Worm (Caenorhabditis elegans) whole organism, L4 larva: ENCODE data around the gene zipt-15.

Source experiments
- F10B5.3 ChIP-seq: sonication (generic microtip); optimal IDR thresholded peaks from 2 replicates; lab custom pipeline; 2016; ENCODE audit warnings: mild to moderate bottlenecking, missing genetic modification characterization, missing compliant biosample characterization
- F37D6.2 ChIP-seq: sonication (generic microtip); optimal IDR thresholded peaks from 2 replicates; lab custom pipeline; 2016; ENCODE audit warnings: mild to moderate bottlenecking, missing genetic modification characterization, missing compliant biosample characterization
- R02D3.7 ChIP-seq: fragments of 150-350 bp; sonication (generic microtip); optimal IDR thresholded peaks from 3 replicates; lab custom pipeline; 2014; ENCODE audit warnings: missing biosample characterization, missing genetic modification characterization
- Y5F2A.4 ChIP-seq: fragments of 200-800 bp; sonication (Bioruptor generic); optimal IDR thresholded peaks from 2 replicates; lab custom pipeline; 2018; ENCODE audit warnings: mild to moderate bottlenecking, missing genetic modification characterization, missing compliant biosample characterization
- aha-1 ChIP-seq: fragments of 150-350 bp; peaks from one replicate; lab custom pipeline; 2014; ENCODE audit warnings: missing biosample characterization, missing genetic modification characterization
- aly-2 ChIP-seq: sonication (generic microtip); optimal IDR thresholded peaks from 2 replicates; lab custom pipeline; 2018; ENCODE audit warnings: missing biosample characterization, missing genetic modification characterization
- ceh-28 ChIP-seq: fragments of 150-350 bp; optimal IDR thresholded peaks from 2 replicates; lab custom pipeline; 2014; ENCODE audit warnings: missing biosample characterization, missing genetic modification reagents, missing genetic modification characterization
- ceh-44 ChIP-seq: fragments of 200-800 bp; sonication (Bioruptor generic); IDR thresholded peaks from 2 replicates; pipeline ENCODE4 v1.3.6; 2022; ENCODE audit warnings: missing genetic modification reagents, missing genetic modification characterization, missing compliant biosample characterization
- ceh-82 ChIP-seq: sonication (generic microtip); optimal IDR thresholded peaks from 2 replicates; lab custom pipeline; 2017; ENCODE audit warnings: missing biosample characterization, missing genetic modification characterization
- cey-2 ChIP-seq: sonication (generic microtip); optimal IDR thresholded peaks from 3 replicates; lab custom pipeline; 2017; ENCODE audit warnings: missing genetic modification characterization, mild to moderate bottlenecking, missing compliant biosample characterization, antibody characterized with exemption, borderline replicate concordance; ENCODE audit not compliant: insufficient read depth
- dpl-1 ChIP-seq: fragments of 150-350 bp; optimal IDR thresholded peaks from 2 replicates; lab custom pipeline; 2014; ENCODE audit warnings: missing biosample characterization, missing genetic modification reagents, missing genetic modification characterization
- egl-43 ChIP-seq: fragments of 200-800 bp; sonication (Bioruptor generic); IDR thresholded peaks from 2 replicates; pipeline ENCODE4 v1.3.6; 2022; ENCODE audit warnings: missing genetic modification reagents, missing genetic modification characterization, missing compliant biosample characterization
- hmg-1.1 ChIP-seq: fragments of 200-800 bp; sonication (Bioruptor generic); IDR thresholded peaks from 2 replicates; pipeline ENCODE4 v1.3.6; 2022; ENCODE audit warnings: missing genetic modification reagents, missing genetic modification characterization, missing compliant biosample characterization
- lin-13 ChIP-seq: fragments of 150-350 bp; optimal IDR thresholded peaks from 2 replicates; lab custom pipeline; 2014; ENCODE audit warnings: missing biosample characterization, missing genetic modification reagents, missing genetic modification characterization
- lin-29 ChIP-seq: fragments of 200-800 bp; sonication (Bioruptor generic); IDR thresholded peaks from 2 replicates; pipeline ENCODE4 v1.3.6; 2022; ENCODE audit warnings: missing genetic modification reagents, missing genetic modification characterization, missing compliant biosample characterization
- mdt-29 ChIP-seq: fragments of 200-800 bp; sonication (Bioruptor generic); IDR thresholded peaks from 2 replicates; pipeline ENCODE4 v1.3.6; 2022; ENCODE audit warnings: missing genetic modification reagents, missing genetic modification characterization, missing compliant biosample characterization
- mep-1 ChIP-seq: fragments of 150-350 bp; sonication (generic microtip); optimal IDR thresholded peaks from 3 replicates; lab custom pipeline; 2014; ENCODE audit warnings: missing biosample characterization, missing genetic modification characterization
- nhr-28 ChIP-seq: fragments of 150-350 bp; optimal IDR thresholded peaks from 2 replicates; lab custom pipeline; 2014; ENCODE audit warnings: missing biosample characterization, missing genetic modification characterization
- nhr-6 ChIP-seq: fragments of 150-350 bp; optimal IDR thresholded peaks from 2 replicates; lab custom pipeline; 2014; ENCODE audit warnings: missing biosample characterization, missing genetic modification characterization
- nhr-76 ChIP-seq: fragments of 150-350 bp; optimal IDR thresholded peaks from 2 replicates; lab custom pipeline; 2014; ENCODE audit warnings: missing biosample characterization, missing genetic modification characterization
- pha-4 ChIP-seq, 2 experiments: fragments of 150-350 bp in 1 of 2; fragments of 200-800 bp in 1 of 2; sonication (Bioruptor generic) in 1 of 2; IDR thresholded peaks in 1 of 2; optimal IDR thresholded peaks in 1 of 2; 2 replicates each; pipeline versions ENCODE4 v1.3.6 to Lab custom; 2014 to 2022; ENCODE audit warnings: missing genetic modification characterization in 2 of 2, missing genetic modification reagents in 2 of 2, missing biosample characterization in 1 of 2, missing compliant biosample characterization in 1 of 2
- php-3 ChIP-seq: fragments of 200-800 bp; sonication (Bioruptor generic); IDR thresholded peaks from 2 replicates; pipeline ENCODE4 v1.3.6; 2022; ENCODE audit warnings: missing genetic modification reagents, missing genetic modification characterization, missing compliant biosample characterization
- pqm-1 ChIP-seq: sonication (generic microtip); optimal IDR thresholded peaks from 2 replicates; lab custom pipeline; 2017; ENCODE audit warnings: missing biosample characterization, missing genetic modification characterization
- rbr-2 ChIP-seq: sonication (generic microtip); optimal IDR thresholded peaks from 2 replicates; lab custom pipeline; 2016; ENCODE audit warnings: missing genotype, missing genetic modification characterization, missing compliant biosample characterization
- saeg-2 ChIP-seq: fragments of 200-800 bp; sonication (Bioruptor generic); IDR thresholded peaks from 2 replicates; pipeline ENCODE4 v1.3.6; 2022; ENCODE audit warnings: missing genetic modification reagents, missing genetic modification characterization, missing compliant biosample characterization
- sdz-12 ChIP-seq: fragments of 200-800 bp; sonication (Bioruptor generic); optimal IDR thresholded peaks from 2 replicates; lab custom pipeline; 2018; ENCODE audit warnings: mild to moderate bottlenecking, missing genetic modification characterization, missing compliant biosample characterization
- set-16 ChIP-seq: fragments of 200-800 bp; sonication (Bioruptor generic); IDR thresholded peaks from 2 replicates; pipeline ENCODE4 v1.3.6; 2022; ENCODE audit warnings: missing genetic modification reagents, missing genetic modification characterization, missing compliant biosample characterization
- snpc-1.2 ChIP-seq: fragments of 200-800 bp; sonication (Bioruptor generic); IDR thresholded peaks from 2 replicates; pipeline ENCODE4 v1.3.6; 2022; ENCODE audit warnings: missing genetic modification reagents, missing genetic modification characterization, missing compliant biosample characterization
- spr-1 ChIP-seq: sonication (generic microtip); optimal IDR thresholded peaks from 2 replicates; lab custom pipeline; 2016; ENCODE audit warnings: mild to moderate bottlenecking, missing genetic modification characterization, missing compliant biosample characterization
- unc-62 ChIP-seq, 3 experiments: fragments of 150-350 bp in 1 of 3; sonication (generic microtip); optimal IDR thresholded peaks in 2 of 3; peaks in 1 of 3; 1 replicate in 1 of 3; 2 replicates in 2 of 3; lab custom pipeline; 2014 to 2017; ENCODE audit warnings: missing biosample characterization in 3 of 3, missing genetic modification characterization in 3 of 3, missing genetic modification reagents in 3 of 3, missing genotype in 1 of 3
- zag-1 ChIP-seq: fragments of 150-350 bp; optimal IDR thresholded peaks from 2 replicates; lab custom pipeline; 2014; ENCODE audit warnings: missing biosample characterization, missing genetic modification characterization
- zfp-2 ChIP-seq: sonication (generic microtip); optimal IDR thresholded peaks from 2 replicates; lab custom pipeline; 2016; ENCODE audit warnings: mild to moderate bottlenecking, missing genetic modification characterization, missing compliant biosample characterization

zipt-15 gene

ce11 chrIV:854357-855269, 29.9 kb upstream of the zipt-15 start, which contains the start of the genes lem-4 and Y55F3BR.11 (continued):
- TF ChIP-seq pha-4 (GFP tag; IDR thresholded peaks at IDR 0.05; lab: Robert Waterston, UW): no peak
- no peak for TF ChIP-seq pha-4 (tag; optimal IDR thresholded peaks at IDR 0.05; lab: Kevin White, UChicago)
- TF ChIP-seq pqm-1 (tag; lab: Kevin White, UChicago): peak; percentile 30

- TF ChIP-seq ceh-28 (tag; lab: Kevin White, UChicago): peak; percentile 98
- TF ChIP-seq, all 104 proteins: peak for 1; not testable (repeated sequence) for 103
Measured at ce11 chrIV:848956-849355, 24.2 kb upstream of the zipt-15 start.

ce11 chrIV:848207-848606, 23.5 kb upstream of the zipt-15 start:
- TF ChIP-seq nhr-28 (tag; lab: Kevin White, UChicago) (no peak), sdz-12 (no peak), zag-1 (no peak), ceh-44 (GFP tag; lab: Robert Waterston, UW) (no peak), snpc-1.2 (GFP tag; lab: Robert Waterston, UW) (no peak), cey-2 (tag; lab: Kevin White, UChicago) (no peak), ceh-28 (tag; lab: Kevin White, UChicago) (peak; percentile 64), saeg-2 (no peak), aly-2 (tag; lab: Kevin White, UChicago) (no peak), unc-62 (GFP tag; optimal IDR thresholded peaks at IDR 0.05 in 1 of 2; lab: Kevin White, UChicago) (peak in 1 of 2 experiments; percentile 33), unc-62 (tag; optimal IDR thresholded peaks at IDR 0.05; lab: Kevin White, UChicago) (no peak), aha-1 (tag; lab: Kevin White, UChicago) (peak; percentile 12), R02D3.7 (tag; lab: Kevin White, UChicago) (no peak), mdt-29 (GFP tag; lab: Robert Waterston, UW) (no peak), F10B5.3 (tag; lab: Kevin White, UChicago) (no peak), nhr-76 (tag; lab: Kevin White, UChicago) (no peak), Y5F2A.4 (GFP tag; lab: Kevin White, UChicago) (no peak)

ce11 chrIV:845198-845597, 20.4 kb upstream of the zipt-15 start, which contains the start of gene lgc-33:
Gene lgc-33, plus strand, starts transcription at chrIV:845498.
- TF ChIP-seq lin-13 (GFP tag; lab: Kevin White, UChicago): no peak
- no peak for TF ChIP-seq spr-1 (tag; lab: Kevin White, UChicago)
- TF ChIP-seq dpl-1: no peak
- TF ChIP-seq php-3 (GFP tag; lab: Robert Waterston, UW): no peak
- TF ChIP-seq unc-62 (GFP tag; optimal IDR thresholded peaks at IDR 0.05 in 1 of 2; lab: Kevin White, UChicago): no peak
- no peak for TF ChIP-seq unc-62 (tag; optimal IDR thresholded peaks at IDR 0.05; lab: Kevin White, UChicago)
- no peak for TF ChIP-seq set-16
- TF ChIP-seq F37D6.2 (tag; lab: Kevin White, UChicago): no peak
- TF ChIP-seq egl-43 (GFP tag; lab: Robert Waterston, UW): no peak
- no peak for TF ChIP-seq hmg-1.1 (GFP tag; lab: Robert Waterston, UW)
- no peak for TF ChIP-seq F10B5.3 (tag; lab: Kevin White, UChicago)
- TF ChIP-seq ceh-82: no peak
- no peak for TF ChIP-seq mep-1 (tag; lab: Kevin White, UChicago)
- no peak for TF ChIP-seq zfp-2 (tag; lab: Kevin White, UChicago)
- no peak for TF ChIP-seq mdt-29 (GFP tag; lab: Robert Waterston, UW)
- no peak for TF ChIP-seq rbr-2 (tag; lab: Kevin White, UChicago)
- no peak for TF ChIP-seq nhr-6 (tag; lab: Kevin White, UChicago)
- TF ChIP-seq lin-29: no peak
